Fruit fly (Drosophila melanogaster) whole organism, prepupa: Measurements from ENCODE around the gene CG5421.
A peak's percentile ranks its signal among the peaks of the same experiment; 100 is the strongest.

ENCODE experiments used
- Blimp-1 ChIP-seq: fragments of 200-800 bp; sonication (Bioruptor generic); optimal IDR thresholded peaks from 3 replicates; lab custom pipeline; 2017; ENCODE audit warnings: missing biosample characterization, missing genetic modification characterization, mild to moderate bottlenecking, moderate library complexity, missing genetic modification reagents
- CG10631 ChIP-seq: fragments of 200-800 bp; sonication (Bioruptor generic); optimal IDR thresholded peaks from 2 replicates; lab custom pipeline; 2016; ENCODE audit warnings: missing biosample characterization, missing genetic modification characterization
- CG10669 ChIP-seq: fragments of 200-800 bp; sonication (Bioruptor generic); optimal IDR thresholded peaks from 3 replicates; lab custom pipeline; 2018; ENCODE audit warnings: missing biosample characterization, mild to moderate bottlenecking, missing genetic modification characterization, moderate library complexity
- CG11902 ChIP-seq: fragments of 200-800 bp; sonication (Bioruptor generic); optimal IDR thresholded peaks from 3 replicates; lab custom pipeline; 2016; ENCODE audit warnings: missing biosample characterization, missing genetic modification characterization
- CG15336 ChIP-seq: fragments of 200-800 bp; sonication (Bioruptor generic); IDR thresholded peaks from 2 replicates; pipeline ENCODE4 v1.3.6; 2022; ENCODE audit warnings: missing biosample characterization, missing genetic modification characterization
- CG1621 ChIP-seq: fragments of 200-800 bp; sonication (Bioruptor generic); optimal IDR thresholded peaks from 3 replicates; lab custom pipeline; 2018; ENCODE audit warnings: missing biosample characterization, mild to moderate bottlenecking, missing genetic modification characterization
- CG16779 ChIP-seq: fragments of 200-800 bp; sonication (Bioruptor generic); optimal IDR thresholded peaks from 3 replicates; lab custom pipeline; 2017; ENCODE audit warnings: missing biosample characterization, mild to moderate bottlenecking, missing genetic modification characterization
- CG32006 ChIP-seq: fragments of 200-800 bp; sonication (Bioruptor generic); optimal IDR thresholded peaks from 3 replicates; lab custom pipeline; 2017; ENCODE audit warnings: missing biosample characterization, mild to moderate bottlenecking, missing genetic modification characterization
- CG3919 ChIP-seq: fragments of 200-800 bp; sonication (Bioruptor generic); optimal IDR thresholded peaks from 3 replicates; lab custom pipeline; 2016; ENCODE audit warnings: missing biosample characterization, missing genetic modification characterization
- CG4318 ChIP-seq: fragments of 200-800 bp; sonication (Bioruptor generic); optimal IDR thresholded peaks from 3 replicates; lab custom pipeline; 2017; ENCODE audit warnings: missing biosample characterization, mild to moderate bottlenecking, missing genetic modification characterization
- CG6163 ChIP-seq: fragments of 200-800 bp; sonication (Bioruptor generic); IDR thresholded peaks from 3 replicates; pipeline ENCODE4 v1.3.6; 2022; ENCODE audit warnings: missing biosample characterization, missing genetic modification characterization
- CG7368 ChIP-seq: fragments of 200-800 bp; sonication (Bioruptor generic); optimal IDR thresholded peaks from 3 replicates; lab custom pipeline; 2016; ENCODE audit warnings: missing biosample characterization, missing genetic modification characterization
- CG8119 ChIP-seq: fragments of 200-800 bp; sonication (Bioruptor generic); IDR thresholded peaks from 3 replicates; pipeline ENCODE4 v1.3.6; 2022; ENCODE audit warnings: missing biosample characterization, missing genetic modification characterization
- CG8319 ChIP-seq: fragments of 200-800 bp; sonication (Bioruptor generic); optimal IDR thresholded peaks from 3 replicates; lab custom pipeline; 2016; ENCODE audit warnings: missing biosample characterization, missing genetic modification characterization
- CG8632 ChIP-seq: fragments of 200-800 bp; sonication (Bioruptor generic); optimal IDR thresholded peaks from 3 replicates; lab custom pipeline; 2016; ENCODE audit warnings: missing biosample characterization, missing genetic modification characterization
- CG9139 ChIP-seq: fragments of 200-800 bp; sonication (Bioruptor generic); optimal IDR thresholded peaks from 3 replicates; lab custom pipeline; 2017; ENCODE audit warnings: missing biosample characterization, mild to moderate bottlenecking, missing genetic modification characterization
- Eip78C ChIP-seq: fragments of 200-800 bp; sonication (Bioruptor generic); peaks from one replicate; lab custom pipeline; 2016; ENCODE audit warnings: missing biosample characterization, missing genetic modification characterization
- Eip93F ChIP-seq: fragments of 200-800 bp; sonication (Bioruptor generic); optimal IDR thresholded peaks from 2 replicates; lab custom pipeline; 2016; ENCODE audit warnings: missing biosample characterization, mild to moderate bottlenecking, missing genetic modification characterization
- Ets21C ChIP-seq: fragments of 200-800 bp; sonication (Bioruptor generic); optimal IDR thresholded peaks from 3 replicates; lab custom pipeline; 2016; ENCODE audit warnings: missing biosample characterization, missing genetic modification characterization
- Ets96B ChIP-seq: fragments of 200-800 bp; optimal IDR thresholded peaks from 2 replicates; lab custom pipeline; 2019; ENCODE audit warnings: missing biosample characterization, mild to moderate bottlenecking, missing genetic modification characterization, moderate library complexity
- Gug ChIP-seq: fragments of 200-800 bp; sonication (Bioruptor generic); IDR thresholded peaks from 2 replicates; pipeline ENCODE4 v1.3.6; 2022; ENCODE audit warnings: missing biosample characterization, missing genetic modification characterization
- Hr38 ChIP-seq: sonication (Bioruptor generic); optimal IDR thresholded peaks from 2 replicates; lab custom pipeline; 2016; ENCODE audit warnings: missing biosample characterization, missing genetic modification characterization
- Hr39 ChIP-seq: fragments of 200-800 bp; sonication (Bioruptor generic); optimal IDR thresholded peaks from 2 replicates; lab custom pipeline; 2016; ENCODE audit warnings: missing biosample characterization, missing genetic modification characterization
- Hr4 ChIP-seq: fragments of 200-800 bp; sonication (Bioruptor generic); optimal IDR thresholded peaks from 3 replicates; lab custom pipeline; 2016; ENCODE audit warnings: missing biosample characterization, missing genetic modification characterization
- Lpt ChIP-seq: fragments of 200-800 bp; sonication (Bioruptor generic); optimal IDR thresholded peaks from 3 replicates; lab custom pipeline; 2016; ENCODE audit warnings: missing biosample characterization, missing genetic modification characterization
- Met ChIP-seq: fragments of 200-800 bp; sonication (Bioruptor generic); optimal IDR thresholded peaks from 3 replicates; lab custom pipeline; 2016; ENCODE audit warnings: missing biosample characterization, missing genetic modification characterization
- OdsH ChIP-seq: fragments of 200-800 bp; sonication (Bioruptor generic); optimal IDR thresholded peaks from 3 replicates; lab custom pipeline; 2016; ENCODE audit warnings: missing biosample characterization, missing genetic modification characterization
- Sox102F ChIP-seq: fragments of 200-800 bp; sonication (Bioruptor generic); optimal IDR thresholded peaks from 2 replicates; lab custom pipeline; 2016; ENCODE audit warnings: missing biosample characterization, mild to moderate bottlenecking, missing genetic modification characterization
- Sox15 ChIP-seq: fragments of 200-800 bp; sonication (Bioruptor generic); optimal IDR thresholded peaks from 3 replicates; lab custom pipeline; 2016; ENCODE audit warnings: missing biosample characterization, missing genetic modification characterization
- cyc ChIP-seq: fragments of 200-800 bp; sonication (Bioruptor generic); optimal IDR thresholded peaks from 3 replicates; lab custom pipeline; 2016; ENCODE audit warnings: missing biosample characterization, missing genetic modification characterization
- dac ChIP-seq: fragments of 200-800 bp; sonication (Bioruptor generic); optimal IDR thresholded peaks from 2 replicates; lab custom pipeline; 2017; ENCODE audit warnings: missing biosample characterization, mild to moderate bottlenecking, missing genetic modification characterization
- dsx ChIP-seq: fragments of 200-800 bp; optimal IDR thresholded peaks from 3 replicates; lab custom pipeline; 2019; ENCODE audit warnings: missing biosample characterization, mild to moderate bottlenecking, missing genetic modification characterization, moderate library complexity; ENCODE audit not compliant: poor library complexity, severe bottlenecking
- fd59A ChIP-seq: fragments of 200-800 bp; sonication (Bioruptor generic); optimal IDR thresholded peaks from 2 replicates; lab custom pipeline; 2017; ENCODE audit warnings: missing biosample characterization, mild to moderate bottlenecking, missing genetic modification characterization, missing genetic modification reagents
- fkh ChIP-seq: fragments of 200-800 bp; sonication (Bioruptor generic); optimal IDR thresholded peaks from 3 replicates; lab custom pipeline; 2017; ENCODE audit warnings: missing biosample characterization, mild to moderate bottlenecking, missing genetic modification characterization, moderate library complexity
- lz ChIP-seq: fragments of 200-800 bp; sonication (Bioruptor generic); optimal IDR thresholded peaks from 3 replicates; lab custom pipeline; 2016; ENCODE audit warnings: missing biosample characterization, missing genetic modification characterization
- pdm3 ChIP-seq: fragments of 200-800 bp; sonication (Bioruptor generic); optimal IDR thresholded peaks from 3 replicates; lab custom pipeline; 2016; ENCODE audit warnings: missing biosample characterization, missing genetic modification characterization
- salr ChIP-seq, 2 experiments: fragments of 200-800 bp; sonication (Bioruptor generic); optimal IDR thresholded peaks; 3 replicates each; lab custom pipeline; 2016 to 2018; ENCODE audit warnings: missing biosample characterization in 2 of 2, missing genetic modification characterization in 2 of 2, mild to moderate bottlenecking in 1 of 2
- spab ChIP-seq: fragments of 200-800 bp; sonication (Bioruptor generic); optimal IDR thresholded peaks from 2 replicates; lab custom pipeline; 2017; ENCODE audit warnings: missing biosample characterization, mild to moderate bottlenecking, missing genetic modification characterization, missing genetic modification reagents
- ss ChIP-seq, 2 experiments: fragments of 200-800 bp; sonication (Bioruptor generic); optimal IDR thresholded peaks; 2 replicates in 1 of 2; 3 replicates in 1 of 2; lab custom pipeline; 2017 to 2018; ENCODE audit warnings: mild to moderate bottlenecking in 2 of 2, missing biosample characterization in 2 of 2, missing genetic modification characterization in 2 of 2, moderate library complexity in 1 of 2
- topi ChIP-seq: fragments of 200-800 bp; sonication (Bioruptor generic); optimal IDR thresholded peaks from 3 replicates; lab custom pipeline; 2016; ENCODE audit warnings: missing biosample characterization, missing genetic modification characterization
- vri ChIP-seq: fragments of 200-800 bp; sonication (Bioruptor generic); optimal IDR thresholded peaks from 3 replicates; lab custom pipeline; 2016; ENCODE audit warnings: missing biosample characterization, mild to moderate bottlenecking, missing genetic modification characterization

Gene CG5421

DNA sequence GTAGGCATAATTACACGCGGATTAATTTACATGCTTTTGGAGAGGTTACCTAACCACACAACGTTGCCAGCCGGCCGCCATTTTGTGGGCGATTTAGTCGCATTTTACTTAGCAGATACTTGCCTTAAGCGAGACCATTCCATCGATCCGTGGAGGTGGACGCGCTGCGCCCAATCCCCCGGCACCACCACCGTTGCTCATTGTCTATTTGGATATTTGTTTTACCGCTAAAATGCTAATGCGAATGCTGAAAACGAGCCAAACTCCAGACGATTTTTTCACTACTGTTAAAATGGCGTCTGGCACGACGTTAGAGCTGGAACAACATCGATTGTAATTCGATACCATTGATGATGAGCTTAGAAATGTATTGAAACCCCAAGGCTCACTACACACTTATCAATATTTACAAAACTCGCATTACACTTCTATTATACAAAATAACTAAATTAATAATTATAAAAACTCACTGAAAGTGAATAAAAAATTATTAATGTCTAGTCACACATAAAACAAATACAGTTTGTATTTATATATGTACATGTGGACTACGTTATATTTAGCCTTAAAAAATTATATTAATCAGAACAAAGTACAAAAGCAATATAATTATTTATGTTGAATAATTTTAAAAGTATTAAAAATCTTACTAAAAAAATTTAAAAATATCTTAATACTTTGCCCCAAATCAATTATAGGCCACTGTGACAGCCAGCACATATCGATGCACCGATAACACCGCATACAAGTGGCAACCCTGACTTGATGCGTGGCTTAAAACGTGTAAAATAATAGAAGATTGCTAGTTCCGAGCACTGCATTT is 14.0 kb downstream of the CG5421 start, which contains the start of gene eRF3 (continued):
- no peak for TF ChIP-seq fd59A (GFP tag; lab: Kevin White, UChicago)
- peak in 1 of 2 experiments; percentile 45 for TF ChIP-seq ss (GFP tag; optimal IDR thresholded peaks at IDR 0.05; lab: Kevin White, UChicago)
- peak; percentile 67 for TF ChIP-seq CG15336 (GFP tag; lab: Robert Waterston, UW)
- TF ChIP-seq Sox15 (GFP tag; lab: Kevin White, UChicago): peak; percentile 38
- peak; percentile 48 for TF ChIP-seq Lpt
- TF ChIP-seq OdsH (GFP tag; lab: Kevin White, UChicago): peak; percentile 67
- TF ChIP-seq CG8119 (GFP tag; lab: Robert Waterston, UW): peak; percentile 74; the same call in 2 of the 3 replicates
- TF ChIP-seq topi (GFP tag; lab: Kevin White, UChicago): peak; percentile 51
- TF ChIP-seq Eip93F (GFP tag; lab: Kevin White, UChicago): peak; percentile 3
- peak; percentile 51 for TF ChIP-seq Hr4 (GFP tag; lab: Kevin White, UChicago)
- TF ChIP-seq Ets96B (tag; lab: Kevin White, UChicago): peak; percentile 70
- peak; percentile 30 for TF ChIP-seq Met
- TF ChIP-seq CG3919 (GFP tag; lab: Kevin White, UChicago): peak; percentile 58
- TF ChIP-seq Hr38 (GFP tag; lab: Kevin White, UChicago): no peak
- no peak for TF ChIP-seq Blimp-1 (GFP tag; lab: Kevin White, UChicago)
- peak; percentile 73 for TF ChIP-seq CG32006 (GFP tag; lab: Kevin White, UChicago)
- peak; percentile 52; the same call in 2 of the 3 replicates for TF ChIP-seq CG6163 (GFP tag; lab: Robert Waterston, UW)
- TF ChIP-seq spab (GFP tag; lab: Kevin White, UChicago): peak; percentile 18
- TF ChIP-seq, all 60 proteins: peak for 49

DNA sequence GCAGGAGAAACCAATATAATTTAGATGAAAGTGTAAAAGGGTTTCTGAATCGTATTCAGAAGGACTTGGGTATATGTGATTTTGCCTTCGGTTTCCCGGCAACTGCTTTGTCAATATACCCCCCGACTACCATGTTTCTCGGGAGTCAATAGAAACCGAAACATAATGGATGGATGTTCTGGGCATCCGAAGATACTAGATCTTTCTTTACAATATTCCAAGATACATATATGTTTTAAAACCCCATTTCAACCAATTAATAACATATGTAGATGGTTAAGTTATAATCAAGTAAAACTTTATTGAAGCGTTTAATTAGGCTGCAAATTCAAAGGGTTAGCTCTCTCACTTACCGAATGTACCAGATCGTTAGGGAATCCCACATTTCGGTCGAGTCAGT is 17.1 kb downstream of the CG5421 start, which contains the start of gene CG5435:
TSS of gene CG5435 (minus strand) at position 101 of the 400 bp plus-strand sequence.
- no peak for TF ChIP-seq CG16779 (tag; lab: Kevin White, UChicago)
- TF ChIP-seq lz (GFP tag; lab: Kevin White, UChicago): no peak
- no peak for TF ChIP-seq Gug (GFP tag; lab: Robert Waterston, UW)
- no peak for TF ChIP-seq cyc (GFP tag; lab: Kevin White, UChicago)
- TF ChIP-seq dsx (GFP tag; lab: Kevin White, UChicago): no peak
- no peak for TF ChIP-seq CG10669 (GFP tag; lab: Kevin White, UChicago)
- TF ChIP-seq spab (GFP tag; lab: Kevin White, UChicago): no peak
- no peak for TF ChIP-seq CG15336 (GFP tag; lab: Robert Waterston, UW)
- TF ChIP-seq salr (GFP tag; optimal IDR thresholded peaks at IDR 0.05; lab: Kevin White, UChicago): no peak
- TF ChIP-seq CG10631 (GFP tag; lab: Kevin White, UChicago): no peak
- no peak for TF ChIP-seq CG7368 (GFP tag; lab: Kevin White, UChicago)
- no peak for TF ChIP-seq Eip78C (GFP tag; lab: Kevin White, UChicago)
- TF ChIP-seq fkh (GFP tag; lab: Kevin White, UChicago): no peak
- TF ChIP-seq CG9139: no peak
- no peak for TF ChIP-seq CG6163 (GFP tag; lab: Robert Waterston, UW)
- TF ChIP-seq CG11902: no peak

dm6 chr2L:12427487-12428101 is 20.3 kb downstream of the CG5421 start, which contains the start of the genes CG5446 and Trm1:
Gene CG5446, minus strand, starts transcription at chr2L:12427709.
Gene Trm1, plus strand, starts transcription at chr2L:12428028.
- TF ChIP-seq CG7368 (GFP tag; lab: Kevin White, UChicago): peak; percentile 32
- peak; percentile 63 for TF ChIP-seq Met
- peak; percentile 21; the same call in 1 of the 2 replicates for TF ChIP-seq CG15336 (GFP tag; lab: Robert Waterston, UW)
- peak; percentile 27 for TF ChIP-seq Blimp-1 (GFP tag; lab: Kevin White, UChicago)
- no peak for TF ChIP-seq CG4318 (GFP tag; lab: Kevin White, UChicago)
- peak; percentile 68 for TF ChIP-seq CG8632 (GFP tag; lab: Kevin White, UChicago)
- TF ChIP-seq vri (GFP tag; lab: Kevin White, UChicago): peak; percentile 40
- TF ChIP-seq Hr39: no peak
- TF ChIP-seq ss (GFP tag; optimal IDR thresholded peaks at IDR 0.05; lab: Kevin White, UChicago): peak; percentile 34 to 63
- TF ChIP-seq CG9139: peak; percentile 40
- peak; percentile 17 for TF ChIP-seq topi (GFP tag; lab: Kevin White, UChicago)
- no peak for TF ChIP-seq fkh (GFP tag; lab: Kevin White, UChicago)
- TF ChIP-seq CG10631 (GFP tag; lab: Kevin White, UChicago): peak; percentile 82
- peak; percentile 18 for TF ChIP-seq Eip93F (GFP tag; lab: Kevin White, UChicago)
- TF ChIP-seq Ets21C (GFP tag; lab: Kevin White, UChicago): no peak
- peak; percentile 43 for TF ChIP-seq pdm3
- peak; percentile 61 for TF ChIP-seq Hr4 (GFP tag; lab: Kevin White, UChicago)
- TF ChIP-seq Hr38 (GFP tag; lab: Kevin White, UChicago): no peak
- peak; percentile 62 for TF ChIP-seq CG3919 (GFP tag; lab: Kevin White, UChicago)
- peak; percentile 28 for TF ChIP-seq dac (GFP tag; lab: Kevin White, UChicago)
- peak; percentile 4 for TF ChIP-seq CG8319
- peak; percentile 68 for TF ChIP-seq dsx (GFP tag; lab: Kevin White, UChicago)
- 0 out of 3 replicates have a peak, but pooled peaks have one; percentile 27 for TF ChIP-seq CG6163 (GFP tag; lab: Robert Waterston, UW)
- peak; percentile 48 for TF ChIP-seq Sox102F (GFP tag; lab: Kevin White, UChicago)
- no peak for TF ChIP-seq CG1621 (tag; lab: Kevin White, UChicago)
- peak; percentile 30 for TF ChIP-seq Lpt
